Fruit fly (Drosophila melanogaster) Kc167 (cell line): Measurements from ENCODE around the gene CG9098.

Source experiments
- Myc ChIP-seq: fragments of >200 bp; optimal IDR thresholded peaks from 2 replicates; lab custom pipeline; 2017; ENCODE audit warnings: missing external identifiers
- Sin3A ChIP-seq: fragments of >200 bp; optimal IDR thresholded peaks from 2 replicates; lab custom pipeline; 2018; ENCODE audit warnings: missing external identifiers
- h ChIP-seq: fragments of >200 bp; optimal IDR thresholded peaks from 3 replicates; lab custom pipeline; 2018; ENCODE audit warnings: missing external identifiers
- insv ChIP-seq: fragments of >200 bp; optimal IDR thresholded peaks from 3 replicates; lab custom pipeline; 2018; ENCODE audit warnings: missing external identifiers
- psq ChIP-seq: fragments of >200 bp; optimal IDR thresholded peaks from 2 replicates; lab custom pipeline; 2017; ENCODE audit warnings: missing external identifiers
- ttk ChIP-seq: sonication (Bioruptor generic); optimal IDR thresholded peaks from 2 replicates; lab custom pipeline; 2017; ENCODE audit warnings: missing external identifiers

CG9098 gene

dm6 chr2L:6036710-6037109, 24.6 kb upstream of the CG9098 start, which contains the start of gene mtm:
Gene mtm, minus strand, starts transcription at chr2L:6037015.
- TF ChIP-seq h (lab: Kevin White, UChicago) (no peak), ttk (lab: Kevin White, UChicago) (no peak), psq (lab: Kevin White, UChicago) (no peak), insv (lab: Kevin White, UChicago) (no peak), Myc (lab: Kevin White, UChicago) (no peak), Sin3A (no peak)

DNA sequence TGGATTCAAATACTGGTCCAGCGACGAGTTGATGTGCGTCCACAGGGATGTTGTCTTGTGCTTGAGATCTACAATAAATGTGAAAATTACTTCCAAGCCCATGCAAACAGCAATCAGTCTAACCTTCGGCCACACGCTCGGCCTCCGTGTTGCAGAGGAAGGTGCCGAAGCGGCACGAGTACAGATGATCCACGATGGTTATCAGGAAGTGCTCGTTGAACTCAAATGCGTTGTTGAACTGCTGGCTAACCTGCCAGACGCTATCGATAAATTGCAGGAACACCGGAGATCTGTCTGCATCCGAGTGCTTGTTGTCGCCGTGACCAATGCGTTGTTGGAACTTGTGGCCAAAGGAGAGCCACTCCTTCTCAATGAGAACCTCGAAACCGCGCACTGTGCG, 23.0 kb upstream of the CG9098 start:
- TF ChIP-seq ttk (lab: Kevin White, UChicago) (no peak), Sin3A (no peak), psq (lab: Kevin White, UChicago) (no peak), Myc (lab: Kevin White, UChicago) (no peak), insv (lab: Kevin White, UChicago) (no peak), h (lab: Kevin White, UChicago) (no peak)

DNA sequence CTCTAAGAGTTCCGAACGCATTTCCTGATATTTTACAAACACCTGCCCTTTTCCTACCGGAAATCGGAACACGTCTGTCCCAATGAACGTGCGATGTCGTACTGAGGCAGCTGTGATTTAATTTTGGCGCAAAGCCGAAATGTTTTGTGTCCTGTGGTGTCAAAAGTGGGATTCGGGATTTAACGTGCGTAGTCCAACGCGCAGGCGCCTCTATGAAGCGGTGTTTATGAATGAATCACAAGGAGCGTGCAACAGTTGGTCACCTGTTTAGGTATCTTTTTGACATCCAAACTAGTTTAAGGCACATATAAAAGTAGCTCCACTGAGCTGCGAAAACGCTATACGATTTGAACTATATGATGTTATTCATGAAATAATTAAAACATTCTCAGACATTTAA, 22.2 kb upstream of the CG9098 start, which contains the start of gene CG9109:
TSS of gene CG9109 (minus strand) at position 80 of the 400 bp plus-strand sequence.
- TF ChIP-seq Myc (lab: Kevin White, UChicago), result no peak
- TF ChIP-seq Sin3A, result no peak
- no peak for TF ChIP-seq psq (lab: Kevin White, UChicago)
- TF ChIP-seq insv (lab: Kevin White, UChicago), result no peak
- TF ChIP-seq h (lab: Kevin White, UChicago), result no peak
- no peak for TF ChIP-seq ttk (lab: Kevin White, UChicago)

DNA sequence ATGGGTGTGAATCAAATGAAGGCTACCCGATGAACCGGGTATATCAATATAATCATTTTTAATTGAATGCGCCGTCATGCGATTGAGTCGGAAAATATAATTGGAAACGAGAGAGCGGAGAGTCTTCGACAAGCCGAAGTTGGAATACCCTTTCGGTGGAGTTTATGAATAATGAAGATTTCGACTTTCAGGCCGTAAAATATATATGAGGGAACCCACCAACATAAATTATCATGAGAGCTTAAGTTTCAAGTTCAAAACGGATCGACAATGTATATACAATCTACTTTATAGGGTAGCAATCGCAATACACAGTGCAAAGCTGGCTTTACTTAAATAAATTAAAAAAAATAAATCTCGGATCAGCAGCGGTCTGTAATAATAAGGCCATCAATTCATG, 19.7 kb upstream of the CG9098 start:
- no peak for TF ChIP-seq insv (lab: Kevin White, UChicago)

dm6 chr2L:6028712-6029111, 16.6 kb upstream of the CG9098 start:
- no peak for TF ChIP-seq Myc (lab: Kevin White, UChicago)
- TF ChIP-seq Sin3A, result no peak
- no peak for TF ChIP-seq psq (lab: Kevin White, UChicago)
- no peak for TF ChIP-seq ttk (lab: Kevin White, UChicago)
- no peak for TF ChIP-seq insv (lab: Kevin White, UChicago)
- no peak for TF ChIP-seq h (lab: Kevin White, UChicago)

DNA sequence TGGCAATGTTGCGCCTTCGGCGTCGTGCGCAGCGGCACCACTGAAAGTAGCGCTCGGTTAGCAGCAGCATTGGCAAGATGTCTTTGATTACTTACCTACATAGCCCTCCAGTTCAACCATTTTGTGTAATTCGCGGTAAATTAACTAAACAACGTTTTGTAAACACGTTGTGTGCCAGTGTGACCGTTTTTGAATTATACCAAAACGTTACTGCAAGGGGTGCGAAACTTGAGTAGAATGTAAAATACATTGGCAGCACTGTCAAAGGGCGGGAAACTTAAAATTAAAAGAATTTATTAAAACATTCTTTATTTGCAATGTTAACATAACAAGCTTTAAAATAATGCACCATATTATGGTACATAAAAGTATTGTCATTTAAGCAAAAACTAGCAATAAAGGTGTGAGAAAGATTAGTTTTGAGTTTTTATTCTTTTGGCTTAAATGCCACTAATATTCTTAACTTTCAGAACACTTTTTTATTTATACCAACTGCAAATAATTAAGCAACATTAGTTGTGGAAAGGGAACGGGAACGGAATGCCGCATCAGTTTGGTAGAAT, 12.3 kb upstream of the CG9098 start, which contains the start of gene CG9107:
TSS of gene CG9107 (minus strand) at position 195 of the 563 bp plus-strand sequence.
- TF ChIP-seq Myc (lab: Kevin White, UChicago) (no peak), insv (lab: Kevin White, UChicago) (no peak), h (lab: Kevin White, UChicago) (no peak), Sin3A (no peak), psq (lab: Kevin White, UChicago) (no peak), ttk (lab: Kevin White, UChicago) (no peak)

dm6 chr2L:6022793-6023192, 10.7 kb upstream of the CG9098 start:
- TF ChIP-seq h (lab: Kevin White, UChicago) (no peak), Myc (lab: Kevin White, UChicago) (no peak), insv (lab: Kevin White, UChicago) (no peak), psq (lab: Kevin White, UChicago) (no peak), ttk (lab: Kevin White, UChicago) (no peak), Sin3A (no peak)

dm6 chr2L:6020535-6020934, 8.4 kb upstream of the CG9098 start, which contains the start of gene CG13996:
Gene CG13996, plus strand, starts transcription at chr2L:6020835.
- TF ChIP-seq Myc (lab: Kevin White, UChicago), result no peak

dm6 chr2L:6019352-6020131, 7.4 kb upstream of the CG9098 start, which contains the start of gene H2.0:
Gene H2.0, minus strand, starts transcription at chr2L:6019402.
- TF ChIP-seq Myc (lab: Kevin White, UChicago) (no peak), insv (lab: Kevin White, UChicago) (no peak), h (lab: Kevin White, UChicago) (no peak), ttk (lab: Kevin White, UChicago) (no peak), Sin3A (no peak), psq (lab: Kevin White, UChicago) (no peak)

dm6 chr2L:6013071-6013417, 906 bp upstream of the CG9098 start:
- TF ChIP-seq Myc (lab: Kevin White, UChicago) (no peak), insv (lab: Kevin White, UChicago) (no peak), h (lab: Kevin White, UChicago) (no peak), Sin3A (no peak), psq (lab: Kevin White, UChicago) (no peak), ttk (lab: Kevin White, UChicago) (no peak)

dm6 chr2L:6006508-6007232, 5.5 kb downstream of the CG9098 start, which contains the start of gene Gal:
Gene Gal, minus strand, starts transcription at chr2L:6006827.
- TF ChIP-seq Myc (lab: Kevin White, UChicago), result no peak
- TF ChIP-seq psq (lab: Kevin White, UChicago), result no peak
- no peak for TF ChIP-seq insv (lab: Kevin White, UChicago)
- no peak for TF ChIP-seq Sin3A
- TF ChIP-seq h (lab: Kevin White, UChicago), result no peak
- TF ChIP-seq ttk (lab: Kevin White, UChicago), result no peak
